Worm (Caenorhabditis elegans) whole organism, L2 larva: ENCODE results near the gene spp-2.
A peak's percentile ranks its signal among the peaks of the same experiment; 100 is the strongest.

Experiments used
- C34F6.9 ChIP-seq: fragments of 150-350 bp; optimal IDR thresholded peaks from 2 replicates; lab custom pipeline; 2014; ENCODE audit warnings: missing biosample characterization, missing genetic modification characterization
- F13H6.1 ChIP-seq: sonication (generic microtip); optimal IDR thresholded peaks from 2 replicates; lab custom pipeline; 2016; ENCODE audit warnings: missing genetic modification characterization, missing compliant biosample characterization
- R02D3.7 ChIP-seq: fragments of 150-350 bp; optimal IDR thresholded peaks from 2 replicates; lab custom pipeline; 2014; ENCODE audit warnings: missing biosample characterization, missing genetic modification characterization
- ZK546.5 ChIP-seq: sonication (generic microtip); optimal IDR thresholded peaks from 2 replicates; lab custom pipeline; 2017; ENCODE audit warnings: missing biosample characterization, missing genetic modification characterization
- alr-1 ChIP-seq: fragments of 150-350 bp; optimal IDR thresholded peaks from 2 replicates; lab custom pipeline; 2014; ENCODE audit warnings: missing biosample characterization, missing genetic modification characterization
- aly-2 ChIP-seq: fragments of 150-350 bp; optimal IDR thresholded peaks from 2 replicates; lab custom pipeline; 2014; ENCODE audit warnings: missing biosample characterization, missing genetic modification characterization
- ama-1 ChIP-seq: fragments of 150-350 bp; optimal IDR thresholded peaks from 2 replicates; lab custom pipeline; 2018; ENCODE audit warnings: inconsistent platforms
- blmp-1 ChIP-seq: sonication (generic microtip); optimal IDR thresholded peaks from 2 replicates; lab custom pipeline; 2017; ENCODE audit warnings: missing genetic modification characterization, mild to moderate bottlenecking, missing compliant biosample characterization, antibody characterized with exemption, moderate library complexity; ENCODE audit not compliant: insufficient read depth
- ceh-16 ChIP-seq: fragments of 150-350 bp; optimal IDR thresholded peaks from 2 replicates; lab custom pipeline; 2014; ENCODE audit warnings: missing biosample characterization, missing genetic modification characterization
- ceh-82 ChIP-seq: fragments of 150-350 bp; optimal IDR thresholded peaks from 2 replicates; lab custom pipeline; 2014; ENCODE audit warnings: missing biosample characterization, missing genetic modification characterization
- crh-2 ChIP-seq: sonication (generic microtip); optimal IDR thresholded peaks from 2 replicates; lab custom pipeline; 2017; ENCODE audit warnings: missing biosample characterization, missing genetic modification characterization
- dmd-4 ChIP-seq: sonication (generic microtip); optimal IDR thresholded peaks from 2 replicates; lab custom pipeline; 2017; ENCODE audit warnings: missing biosample characterization, missing genetic modification characterization
- egl-27 ChIP-seq: sonication (generic microtip); optimal IDR thresholded peaks from 3 replicates; lab custom pipeline; 2017; ENCODE audit warnings: missing biosample characterization, missing genetic modification reagents, missing genetic modification characterization
- elt-1 ChIP-seq: fragments of 150-350 bp; optimal IDR thresholded peaks from 2 replicates; lab custom pipeline; 2014; ENCODE audit warnings: missing biosample characterization, missing genetic modification characterization
- fos-1 ChIP-seq: fragments of 150-350 bp; optimal IDR thresholded peaks from 2 replicates; lab custom pipeline; 2014; ENCODE audit warnings: missing biosample characterization, missing genetic modification characterization
- lin-13 ChIP-seq: fragments of 150-350 bp; optimal IDR thresholded peaks from 2 replicates; lab custom pipeline; 2014; ENCODE audit warnings: missing biosample characterization, missing genetic modification reagents, missing genetic modification characterization
- lin-39 ChIP-seq: fragments of 150-350 bp; optimal IDR thresholded peaks from 2 replicates; lab custom pipeline; 2014; ENCODE audit warnings: missing biosample characterization, missing genetic modification reagents, missing genetic modification characterization
- lsy-2 ChIP-seq, 2 experiments: fragments of 150-350 bp in 1 of 2; sonication (generic microtip) in 1 of 2; optimal IDR thresholded peaks; 2 replicates each; lab custom pipeline; 2014 to 2017; ENCODE audit warnings: missing biosample characterization in 2 of 2, missing genetic modification characterization in 2 of 2
- mab-5 ChIP-seq: fragments of 150-350 bp; optimal IDR thresholded peaks from 2 replicates; lab custom pipeline; 2014; ENCODE audit warnings: missing biosample characterization, missing genetic modification characterization
- mbf-1 ChIP-seq: sonication (generic microtip); optimal IDR thresholded peaks from 2 replicates; lab custom pipeline; 2017; ENCODE audit warnings: missing biosample characterization, missing genetic modification characterization
- mdl-1 ChIP-seq, 2 experiments: fragments of 150-350 bp in 1 of 2; sonication (generic microtip) in 1 of 2; optimal IDR thresholded peaks; 2 replicates each; lab custom pipeline; 2017; ENCODE audit warnings: missing biosample characterization in 2 of 2, missing genetic modification characterization in 2 of 2
- nhr-10 ChIP-seq: sonication (generic microtip); optimal IDR thresholded peaks from 2 replicates; lab custom pipeline; 2017; ENCODE audit warnings: missing biosample characterization, missing genetic modification characterization
- nhr-11 ChIP-seq: fragments of 150-350 bp; optimal IDR thresholded peaks from 2 replicates; lab custom pipeline; 2014; ENCODE audit warnings: missing biosample characterization, missing genetic modification characterization
- nhr-129 ChIP-seq: fragments of 150-350 bp; optimal IDR thresholded peaks from 2 replicates; lab custom pipeline; 2014; ENCODE audit warnings: missing biosample characterization, missing genetic modification characterization
- nhr-21 ChIP-seq: fragments of 150-350 bp; optimal IDR thresholded peaks from 2 replicates; lab custom pipeline; 2014; ENCODE audit warnings: missing biosample characterization, missing genetic modification characterization
- nhr-23 ChIP-seq: fragments of 150-350 bp; optimal IDR thresholded peaks from 2 replicates; lab custom pipeline; 2014; ENCODE audit warnings: missing biosample characterization, missing genetic modification reagents, missing genetic modification characterization
- nhr-25 ChIP-seq: fragments of 150-350 bp; sonication (generic microtip); optimal IDR thresholded peaks from 3 replicates; lab custom pipeline; 2014; ENCODE audit warnings: missing biosample characterization, missing genetic modification characterization
- nhr-77 ChIP-seq: fragments of 150-350 bp; optimal IDR thresholded peaks from 2 replicates; lab custom pipeline; 2014; ENCODE audit warnings: missing biosample characterization, missing genetic modification characterization
- peb-1 ChIP-seq: fragments of 150-350 bp; optimal IDR thresholded peaks from 2 replicates; lab custom pipeline; 2014; ENCODE audit warnings: missing biosample characterization, missing genetic modification characterization
- sem-4 ChIP-seq: fragments of 150-350 bp; optimal IDR thresholded peaks from 2 replicates; lab custom pipeline; 2014; ENCODE audit warnings: missing biosample characterization, missing genetic modification reagents, missing genetic modification characterization
- skn-1 ChIP-seq: sonication (generic microtip); optimal IDR thresholded peaks from 2 replicates; lab custom pipeline; 2017; ENCODE audit warnings: missing biosample characterization, missing genetic modification characterization
- sma-3 ChIP-seq: sonication (generic microtip); optimal IDR thresholded peaks from 2 replicates; lab custom pipeline; 2016; ENCODE audit warnings: missing genetic modification reagents, missing genetic modification characterization, missing compliant biosample characterization
- sma-9 ChIP-seq, 2 experiments: fragments of 150-350 bp in 1 of 2; sonication (generic microtip) in 1 of 2; optimal IDR thresholded peaks; 2 replicates each; lab custom pipeline; 2014 to 2016; ENCODE audit warnings: missing genetic modification characterization in 2 of 2, mild to moderate bottlenecking in 1 of 2, missing biosample characterization in 1 of 2, missing compliant biosample characterization in 1 of 2, missing genetic modification reagents in 1 of 2, moderate library complexity in 1 of 2
- snpc-4 ChIP-seq: fragments of 150-350 bp; optimal IDR thresholded peaks from 2 replicates; lab custom pipeline; 2014; ENCODE audit warnings: missing biosample characterization, missing genetic modification characterization
- unc-39 ChIP-seq: fragments of 150-350 bp; optimal IDR thresholded peaks from 2 replicates; lab custom pipeline; 2014; ENCODE audit warnings: missing biosample characterization, missing genetic modification characterization
- unc-55 ChIP-seq: fragments of 150-350 bp; sonication (generic microtip); optimal IDR thresholded peaks from 3 replicates; lab custom pipeline; 2014; ENCODE audit warnings: missing biosample characterization, missing genetic modification reagents, missing genetic modification characterization
- unc-62 ChIP-seq: fragments of 150-350 bp; optimal IDR thresholded peaks from 2 replicates; lab custom pipeline; 2014; ENCODE audit warnings: missing biosample characterization, missing genetic modification reagents, missing genetic modification characterization
- zag-1 ChIP-seq: fragments of 150-350 bp; optimal IDR thresholded peaks from 2 replicates; lab custom pipeline; 2014; ENCODE audit warnings: missing biosample characterization, missing genetic modification characterization
- ztf-1 ChIP-seq: fragments of 200-800 bp; sonication (Bioruptor generic); conservative IDR thresholded peaks from 2 replicates; pipeline ENCODE4 v1.3.6; 2022; ENCODE audit warnings: missing genetic modification characterization, missing compliant biosample characterization
- ztf-11 ChIP-seq: sonication (generic microtip); optimal IDR thresholded peaks from 2 replicates; lab custom pipeline; 2017; ENCODE audit warnings: missing biosample characterization, missing genetic modification characterization

Gene spp-2

ce11 chrX:7330685-7331196, 14.1 kb upstream of the spp-2 start, which contains the start of gene ttr-30:
Gene ttr-30 (plus strand): TSS chrX:7330949.
- TF ChIP-seq nhr-11 (tag; lab: Kevin White, UChicago) (no peak), nhr-25 (peak; percentile 67), unc-55 (GFP tag; lab: Kevin White, UChicago) (no peak), sma-3 (GFP tag; lab: Kevin White, UChicago) (peak; percentile 64), blmp-1 (tag; lab: Kevin White, UChicago) (peak; percentile 80)

- TF ChIP-seq alr-1 (tag; lab: Kevin White, UChicago) (no peak), elt-1 (tag; lab: Kevin White, UChicago) (no peak), mbf-1 (tag; lab: Kevin White, UChicago) (no peak), unc-62 (GFP tag; lab: Kevin White, UChicago) (no peak), sma-3 (GFP tag; lab: Kevin White, UChicago) (peak; percentile 65), blmp-1 (tag; lab: Kevin White, UChicago) (peak; percentile 69), peb-1 (tag; lab: Kevin White, UChicago) (no peak), nhr-25 (peak; percentile 51), nhr-23 (tag; lab: Kevin White, UChicago) (no peak), ceh-16 (no peak), unc-39 (no peak), ZK546.5 (tag; lab: Kevin White, UChicago) (no peak), zag-1 (no peak), nhr-21 (tag; lab: Kevin White, UChicago) (peak; percentile 25), skn-1 (no peak)
These were observed 13.0 kb upstream of the spp-2 start, which contains the start of gene ttr-59 for ce11 chrX:7329601-7330000. Gene ttr-59 (plus strand): TSS chrX:7329818.

ce11 chrX:7328065-7328564, 11.5 kb upstream of the spp-2 start:
- TF ChIP-seq egl-27 (tag; lab: Kevin White, UChicago) (no peak), lin-13 (no peak), nhr-77 (tag; lab: Kevin White, UChicago) (no peak), nhr-11 (tag; lab: Kevin White, UChicago) (no peak), unc-55 (GFP tag; lab: Kevin White, UChicago) (peak; percentile 20), sem-4 (no peak), snpc-4 (tag; lab: Kevin White, UChicago) (no peak)
- TF ChIP-seq, all 48 proteins: peak for 1

ce11 chrX:7326967-7327651, 10.5 kb upstream of the spp-2 start, which contains the start of gene sng-1:
Gene sng-1 (plus strand): TSS chrX:7327601.
- TF ChIP-seq lsy-2 (tag; optimal IDR thresholded peaks at IDR 0.05; lab: Kevin White, UChicago): peak in 1 of 2 experiments; percentile 13
- peak; percentile 5 for TF ChIP-seq nhr-129
- TF ChIP-seq peb-1 (tag; lab: Kevin White, UChicago): no peak
- no peak for TF ChIP-seq aly-2
- TF ChIP-seq unc-55 (GFP tag; lab: Kevin White, UChicago): peak; percentile 23
- no peak for TF ChIP-seq nhr-23 (tag; lab: Kevin White, UChicago)
- TF ChIP-seq C34F6.9 (tag; lab: Kevin White, UChicago): peak; percentile 43
- no peak for TF ChIP-seq blmp-1 (tag; lab: Kevin White, UChicago)
- TF ChIP-seq F13H6.1 (tag; lab: Kevin White, UChicago): peak; percentile 29
- TF ChIP-seq zag-1: peak; percentile 40

- TF ChIP-seq sma-9 (GFP tag; optimal IDR thresholded peaks at IDR 0.05; lab: Kevin White, UChicago) (peak; percentile 62), sma-9 (tag; optimal IDR thresholded peaks at IDR 0.05; lab: Kevin White, UChicago) (no peak), nhr-10 (tag; lab: Kevin White, UChicago) (peak; percentile 34), ceh-82 (no peak), sma-3 (GFP tag; lab: Kevin White, UChicago) (peak; percentile 52), nhr-129 (peak; percentile 24), mab-5 (tag; lab: Kevin White, UChicago) (no peak), fos-1 (tag; lab: Kevin White, UChicago) (peak; percentile 25), dmd-4 (tag; lab: Kevin White, UChicago) (no peak), ztf-1 (GFP tag; lab: Robert Waterston, UW) (no peak), F13H6.1 (tag; lab: Kevin White, UChicago) (peak; percentile 39), blmp-1 (tag; lab: Kevin White, UChicago) (no peak), nhr-21 (tag; lab: Kevin White, UChicago) (peak; percentile 53), nhr-77 (tag; lab: Kevin White, UChicago) (no peak), ztf-11 (tag; lab: Kevin White, UChicago) (no peak), lsy-2 (tag; optimal IDR thresholded peaks at IDR 0.05; lab: Kevin White, UChicago) (peak in 1 of 2 experiments; percentile 30), lin-13 (no peak), R02D3.7 (no peak), ama-1 (no peak), lin-39 (tag; lab: Kevin White, UChicago) (no peak), crh-2 (peak; percentile 23), mdl-1 (tag; optimal IDR thresholded peaks at IDR 0.05; lab: Kevin White, UChicago) (no peak)
These were observed 7.0 kb upstream of the spp-2 start for ce11 chrX:7323604-7324003.
